Worm (Caenorhabditis elegans): ENCODE data around the gene spot-1.

DNA sequence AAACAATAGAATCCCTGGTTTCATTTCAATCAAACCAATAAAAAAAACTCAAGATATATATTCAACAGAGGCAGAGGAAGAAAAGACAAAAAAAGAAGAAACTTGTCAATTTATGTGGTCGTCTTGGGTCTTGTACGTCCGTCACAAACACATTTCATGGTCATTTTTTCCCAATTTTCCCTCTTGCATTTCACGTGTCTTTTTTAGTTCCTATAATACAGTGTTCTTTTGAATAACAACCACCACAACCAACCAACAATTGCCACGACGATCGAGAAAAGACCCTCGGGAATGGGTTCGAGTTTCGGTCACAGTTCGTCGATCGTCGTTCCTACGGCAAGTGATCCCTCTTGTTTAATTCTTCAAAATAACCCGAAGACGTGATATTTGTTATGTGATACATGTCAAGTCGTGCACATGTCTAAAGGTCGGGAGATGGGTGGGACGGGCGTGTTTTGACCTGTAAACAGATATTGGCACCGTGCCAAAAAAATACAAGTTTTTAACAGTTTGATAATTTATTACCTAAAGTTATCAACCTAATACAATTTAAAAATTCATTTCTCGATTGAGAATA lies 19.1 kb upstream of the spot-1 start:
- no peak for TF ChIP-seq nhr-76 (tag; optimal IDR thresholded peaks at IDR 0.05)
- no peak for TF ChIP-seq jun-1 (tag; optimal IDR thresholded peaks at IDR 0.05)
- no peak for TF ChIP-seq lsy-12 (tag; optimal IDR thresholded peaks at IDR 0.05)
- TF ChIP-seq ztf-4 (tag; optimal IDR thresholded peaks at IDR 0.05), result no peak
- no peak for TF ChIP-seq pha-4 (tag; optimal IDR thresholded peaks at IDR 0.05)
- no peak for TF ChIP-seq aly-2 (tag; optimal IDR thresholded peaks at IDR 0.05)
- TF ChIP-seq egl-27 (tag; optimal IDR thresholded peaks at IDR 0.05), result no peak
- TF ChIP-seq ceh-28 (tag; optimal IDR thresholded peaks at IDR 0.05), result no peak
- TF ChIP-seq pqm-1 (tag; optimal IDR thresholded peaks at IDR 0.05), result no peak
- TF ChIP-seq unc-62 (GFP tag; optimal IDR thresholded peaks at IDR 0.05), result no peak
- TF ChIP-seq elt-3 (tag; optimal IDR thresholded peaks at IDR 0.05), result no peak

All from whole organism, L3 larva.